Fruit fly (Drosophila melanogaster) whole organism, embryonic: ENCODE measurements around the gene dgt2.
A peak's percentile ranks its signal among the peaks of the same experiment; 100 is the strongest.

Source experiments
- Antp ChIP-seq: fragments of 200-800 bp; sonication (Bioruptor generic); optimal IDR thresholded peaks from 3 replicates; lab custom pipeline; 2016; ENCODE audit warnings: missing biosample characterization, missing genetic modification characterization
- Bgb ChIP-seq: fragments of 200-800 bp; sonication (Bioruptor generic); IDR thresholded peaks from 2 replicates; pipeline ENCODE4 v1.3.6; 2022; ENCODE audit warnings: missing biosample characterization, missing genetic modification characterization; ENCODE audit not compliant: partially characterized antibody
- Blimp-1 ChIP-seq: fragments of 200-800 bp; sonication (Bioruptor generic); optimal IDR thresholded peaks from 3 replicates; lab custom pipeline; 2018; ENCODE audit warnings: missing biosample characterization, missing genetic modification characterization, mild to moderate bottlenecking, moderate library complexity, missing genetic modification reagents
- CG10147 ChIP-seq: fragments of 200-800 bp; sonication (Bioruptor generic); optimal IDR thresholded peaks from 2 replicates; lab custom pipeline; 2019; ENCODE audit warnings: missing biosample characterization, mild to moderate bottlenecking, missing genetic modification characterization, moderate library complexity
- CG10267 ChIP-seq: fragments of 200-800 bp; sonication (Bioruptor generic); optimal IDR thresholded peaks from 2 replicates; lab custom pipeline; 2018; ENCODE audit warnings: missing biosample characterization, mild to moderate bottlenecking, missing genetic modification characterization, moderate library complexity
- CG10321 ChIP-seq: fragments of 200-800 bp; sonication (Bioruptor generic); IDR thresholded peaks from 2 replicates; pipeline ENCODE4 v1.3.6; 2022; ENCODE audit warnings: missing biosample characterization, missing genetic modification characterization
- CG10543 ChIP-seq: fragments of 200-800 bp; sonication (Bioruptor generic); optimal IDR thresholded peaks from 3 replicates; lab custom pipeline; 2017; ENCODE audit warnings: missing biosample characterization, mild to moderate bottlenecking, missing genetic modification characterization, moderate library complexity
- CG10565 ChIP-seq: fragments of 200-800 bp; sonication (Bioruptor generic); optimal IDR thresholded peaks from 3 replicates; lab custom pipeline; 2016; ENCODE audit warnings: missing biosample characterization, mild to moderate bottlenecking, missing genetic modification characterization
- CG11696 ChIP-seq: fragments of 200-800 bp; sonication (Bioruptor generic); IDR thresholded peaks from 2 replicates; pipeline ENCODE4 v1.3.6; 2022; ENCODE audit warnings: missing biosample characterization, missing genetic modification characterization
- CG12071 ChIP-seq: fragments of 200-800 bp; sonication (Bioruptor generic); optimal IDR thresholded peaks from 3 replicates; lab custom pipeline; 2018; ENCODE audit warnings: missing biosample characterization, mild to moderate bottlenecking, missing genetic modification characterization
- CG12155 ChIP-seq: fragments of 200-800 bp; sonication (Bioruptor generic); optimal IDR thresholded peaks from 3 replicates; lab custom pipeline; 2016; ENCODE audit warnings: missing biosample characterization, missing genetic modification characterization
- CG12391 ChIP-seq: fragments of 200-800 bp; sonication (Bioruptor generic); optimal IDR thresholded peaks from 3 replicates; lab custom pipeline; 2018; ENCODE audit warnings: missing biosample characterization, mild to moderate bottlenecking, missing genetic modification characterization, moderate library complexity
- CG12744 ChIP-seq: fragments of 200-800 bp; sonication (Bioruptor generic); optimal IDR thresholded peaks from 2 replicates; lab custom pipeline; 2016; ENCODE audit warnings: missing biosample characterization, missing genetic modification characterization
- CG16815 ChIP-seq: fragments of 200-800 bp; sonication (Bioruptor generic); optimal IDR thresholded peaks from 3 replicates; lab custom pipeline; 2017; ENCODE audit warnings: missing biosample characterization, mild to moderate bottlenecking, missing genetic modification characterization
- CG18619 ChIP-seq: fragments of 200-800 bp; sonication (Bioruptor generic); optimal IDR thresholded peaks from 3 replicates; lab custom pipeline; 2017; ENCODE audit warnings: missing biosample characterization, mild to moderate bottlenecking, missing genetic modification characterization
- CG32767 ChIP-seq: fragments of 200-800 bp; sonication (Bioruptor generic); IDR thresholded peaks from 2 replicates; pipeline ENCODE4 v1.3.6; 2022; ENCODE audit warnings: missing biosample characterization, missing genetic modification characterization
- CG4617 ChIP-seq: fragments of 200-800 bp; sonication (Bioruptor generic); optimal IDR thresholded peaks from 3 replicates; lab custom pipeline; 2016; ENCODE audit warnings: missing biosample characterization, missing genetic modification characterization, borderline replicate concordance
- CG5953 ChIP-seq: fragments of 200-800 bp; sonication (Bioruptor generic); IDR thresholded peaks from 2 replicates; pipeline ENCODE4 v1.3.6; 2022; ENCODE audit warnings: missing biosample characterization, missing genetic modification characterization
- CG8478 ChIP-seq: fragments of >200 bp; optimal IDR thresholded peaks from 2 replicates; lab custom pipeline; 2018
- CG9876 ChIP-seq: fragments of 200-800 bp; sonication (Bioruptor generic); optimal IDR thresholded peaks from 2 replicates; lab custom pipeline; 2016; ENCODE audit warnings: missing biosample characterization, missing genetic modification characterization
- Dfd ChIP-seq, 2 experiments: fragments of >200 bp; optimal IDR thresholded peaks; 2 replicates each; lab custom pipeline; 2017; ENCODE audit warnings: missing biosample characterization in 2 of 2, missing genetic modification characterization in 2 of 2
- HHEX ChIP-seq: fragments of 200-800 bp; sonication (Bioruptor generic); optimal IDR thresholded peaks from 3 replicates; lab custom pipeline; 2017; ENCODE audit warnings: missing biosample characterization, mild to moderate bottlenecking, missing genetic modification characterization, missing genetic modification reagents
- HLHmδ ChIP-seq: fragments of 200-800 bp; sonication (Bioruptor generic); optimal IDR thresholded peaks from 2 replicates; lab custom pipeline; 2018; ENCODE audit warnings: missing biosample characterization, mild to moderate bottlenecking, missing genetic modification characterization, moderate library complexity
- MBD-R2 ChIP-seq: fragments of 200-800 bp; sonication (Bioruptor generic); IDR thresholded peaks from 2 replicates; pipeline ENCODE4 v1.3.6; 2022; ENCODE audit warnings: missing biosample characterization, missing genetic modification characterization
- Max ChIP-seq: fragments of 200-800 bp; sonication (Bioruptor generic); optimal IDR thresholded peaks from 2 replicates; lab custom pipeline; 2016; ENCODE audit warnings: missing biosample characterization, mild to moderate bottlenecking, missing genetic modification characterization
- Mrtf ChIP-seq: fragments of 200-800 bp; sonication (Bioruptor generic); IDR thresholded peaks from 3 replicates; pipeline ENCODE4 v1.3.6; 2022; ENCODE audit warnings: missing biosample characterization, missing genetic modification characterization
- Oli ChIP-seq: fragments of 200-800 bp; sonication (Bioruptor generic); optimal IDR thresholded peaks from 2 replicates; lab custom pipeline; 2018; ENCODE audit warnings: missing biosample characterization, mild to moderate bottlenecking, missing genetic modification characterization, moderate library complexity
- PHDP ChIP-seq: fragments of 200-800 bp; sonication (Bioruptor generic); optimal IDR thresholded peaks from 3 replicates; lab custom pipeline; 2018; ENCODE audit warnings: missing biosample characterization, mild to moderate bottlenecking, missing genetic modification characterization, moderate library complexity
- Poxn ChIP-seq: fragments of 200-800 bp; sonication (Bioruptor generic); IDR thresholded peaks from 2 replicates; pipeline ENCODE4 v1.3.6; 2022; ENCODE audit warnings: missing biosample characterization, missing genetic modification characterization
- Ravus ChIP-seq: fragments of 200-800 bp; sonication (Bioruptor generic); IDR thresholded peaks from 2 replicates; pipeline ENCODE4 v1.3.6; 2022; ENCODE audit warnings: missing biosample characterization, missing genetic modification characterization
- Tbp ChIP-seq: fragments of >200 bp; optimal IDR thresholded peaks from 2 replicates; lab custom pipeline; 2018; ENCODE audit warnings: missing biosample characterization, missing genetic modification characterization
- Trl ChIP-seq, 3 experiments: fragments of >200 bp in 2 of 3; fragments of 200-800 bp in 1 of 3; sonication (Bioruptor generic) in 1 of 3; optimal IDR thresholded peaks; 2 replicates in 1 of 3; 3 replicates in 2 of 3; lab custom pipeline; 2016 to 2017; ENCODE audit warnings: missing biosample characterization in 1 of 3, missing genetic modification characterization in 1 of 3
- abd-A ChIP-seq: fragments of 200-800 bp; sonication (Bioruptor generic); optimal IDR thresholded peaks from 3 replicates; lab custom pipeline; 2019; ENCODE audit warnings: missing biosample characterization, mild to moderate bottlenecking, missing genetic modification characterization, moderate library complexity
- bbx ChIP-seq: fragments of 200-800 bp; sonication (Bioruptor generic); IDR thresholded peaks from 2 replicates; pipeline ENCODE4 v1.3.6; 2022; ENCODE audit warnings: missing biosample characterization, missing genetic modification characterization; ENCODE audit not compliant: partially characterized antibody
- cas ChIP-seq: fragments of 200-800 bp; sonication (Bioruptor generic); IDR thresholded peaks from 2 replicates; pipeline ENCODE4 v1.3.6; 2022; ENCODE audit warnings: missing biosample characterization, missing genetic modification characterization
- chif ChIP-seq, 2 experiments: fragments of 200-800 bp; sonication (Bioruptor generic); optimal IDR thresholded peaks; 3 replicates each; lab custom pipeline; 2016; ENCODE audit warnings: missing biosample characterization in 2 of 2, missing genetic modification characterization in 2 of 2
- dimm ChIP-seq: fragments of 200-800 bp; sonication (Bioruptor generic); IDR thresholded peaks from 2 replicates; pipeline ENCODE4 v1.3.6; 2022; ENCODE audit warnings: missing biosample characterization, missing genetic modification characterization
- disco-r ChIP-seq: fragments of 200-800 bp; sonication (Bioruptor generic); optimal IDR thresholded peaks from 2 replicates; lab custom pipeline; 2016; ENCODE audit warnings: missing biosample characterization, missing genetic modification characterization
- kay ChIP-seq: fragments of 200-800 bp; sonication (Bioruptor generic); optimal IDR thresholded peaks from 2 replicates; lab custom pipeline; 2016; ENCODE audit warnings: missing biosample characterization, missing genetic modification characterization
- knrl ChIP-seq: fragments of 200-800 bp; sonication (Bioruptor generic); IDR thresholded peaks from 3 replicates; pipeline ENCODE4 v1.3.6; 2022; ENCODE audit warnings: missing biosample characterization, missing genetic modification characterization; ENCODE audit not compliant: partially characterized antibody
- luna ChIP-seq: fragments of 200-800 bp; sonication (Bioruptor generic); optimal IDR thresholded peaks from 2 replicates; lab custom pipeline; 2016; ENCODE audit warnings: missing biosample characterization, missing genetic modification characterization
- nerfin-1 ChIP-seq: fragments of 200-800 bp; sonication (Bioruptor generic); optimal IDR thresholded peaks from 3 replicates; lab custom pipeline; 2019; ENCODE audit warnings: missing biosample characterization, mild to moderate bottlenecking, missing genetic modification characterization, moderate library complexity
- pzg ChIP-seq: fragments of 200-800 bp; sonication (Bioruptor generic); optimal IDR thresholded peaks from 3 replicates; lab custom pipeline; 2018; ENCODE audit warnings: missing biosample characterization, mild to moderate bottlenecking, missing genetic modification characterization, moderate library complexity
- rib ChIP-seq: fragments of 200-800 bp; sonication (Bioruptor generic); IDR thresholded peaks from 2 replicates; pipeline ENCODE4 v1.3.6; 2022; ENCODE audit warnings: missing biosample characterization, missing genetic modification characterization
- sd ChIP-seq: fragments of 200-800 bp; sonication (Bioruptor generic); optimal IDR thresholded peaks from 3 replicates; lab custom pipeline; 2018; ENCODE audit warnings: missing biosample characterization, mild to moderate bottlenecking, missing genetic modification characterization, moderate library complexity
- sens-2 ChIP-seq: fragments of 200-800 bp; sonication (Bioruptor generic); IDR thresholded peaks from 2 replicates; pipeline ENCODE4 v1.3.6; 2022; ENCODE audit warnings: missing biosample characterization, missing genetic modification characterization
- tio ChIP-seq: fragments of 200-800 bp; sonication (Bioruptor generic); optimal IDR thresholded peaks from 2 replicates; lab custom pipeline; 2017; ENCODE audit warnings: missing biosample characterization, missing genetic modification characterization, inconsistent platforms
- trh ChIP-seq: fragments of 200-800 bp; sonication (Bioruptor generic); optimal IDR thresholded peaks from 2 replicates; lab custom pipeline; 2016; ENCODE audit warnings: missing biosample characterization, missing genetic modification characterization
- twi ChIP-seq: fragments of 200-800 bp; optimal IDR thresholded peaks from 2 replicates; lab custom pipeline; 2019; ENCODE audit warnings: missing biosample characterization, mild to moderate bottlenecking, missing genetic modification characterization, moderate library complexity
- vvl ChIP-seq: fragments of 200-800 bp; sonication (Bioruptor generic); IDR thresholded peaks from 2 replicates; pipeline ENCODE4 v1.3.6; 2022; ENCODE audit warnings: missing biosample characterization, missing genetic modification characterization
- wek ChIP-seq: fragments of 200-800 bp; sonication (Bioruptor generic); optimal IDR thresholded peaks from 3 replicates; lab custom pipeline; 2018; ENCODE audit warnings: missing biosample characterization, mild to moderate bottlenecking, missing genetic modification characterization, moderate library complexity
- zf30C ChIP-seq: fragments of 200-800 bp; sonication (Bioruptor generic); optimal IDR thresholded peaks from 3 replicates; lab custom pipeline; 2018; ENCODE audit warnings: missing biosample characterization, mild to moderate bottlenecking, missing genetic modification characterization

dgt2 gene

DNA sequence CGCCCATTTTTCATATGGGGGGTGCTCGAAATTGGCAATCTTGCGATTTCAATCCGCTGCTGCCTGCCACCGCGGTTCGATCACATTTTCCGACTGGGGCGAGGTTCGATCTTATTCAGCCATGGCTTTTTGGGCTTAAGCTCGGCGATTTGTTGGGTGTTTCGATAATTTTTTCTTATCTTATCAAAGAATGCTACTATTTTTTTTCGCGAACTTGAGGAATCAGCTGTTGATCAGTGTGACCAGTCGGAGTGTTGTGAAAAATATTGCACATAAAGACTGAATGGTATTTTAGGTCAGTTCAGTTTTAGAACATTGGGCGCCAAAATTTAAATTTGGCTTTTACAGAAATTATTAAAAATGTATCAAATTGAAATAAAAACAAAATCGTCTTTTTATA is 31.0 kb downstream of the dgt2 start, which contains the start of gene Wdr81 (continued):
- no peak for TF ChIP-seq sens-2 (GFP tag; lab: Robert Waterston, UW)
- TF ChIP-seq chif (GFP tag; optimal IDR thresholded peaks at IDR 0.05; lab: Kevin White, UChicago), result no peak
- no peak for TF ChIP-seq knrl (GFP tag; lab: Robert Waterston, UW)
- TF ChIP-seq Antp, result no peak
- no peak for TF ChIP-seq CG12155 (GFP tag; lab: Kevin White, UChicago)
- TF ChIP-seq CG10321 (GFP tag; lab: Robert Waterston, UW), result 0 out of 2 replicates have a peak, but pooled peaks have one; percentile 17
- TF ChIP-seq cas, result no peak
- TF ChIP-seq CG32767 (GFP tag; lab: Robert Waterston, UW), result no peak
- TF ChIP-seq HLHmδ, result no peak
- TF ChIP-seq Poxn (GFP tag; lab: Robert Waterston, UW), result no peak
- TF ChIP-seq dimm (GFP tag; lab: Robert Waterston, UW), result no peak
- no peak for TF ChIP-seq CG12391 (tag; lab: Kevin White, UChicago)
- TF ChIP-seq zf30C (GFP tag; lab: Kevin White, UChicago), result no peak
- no peak; the same call in 1 of the 2 replicates for TF ChIP-seq bbx (GFP tag; lab: Robert Waterston, UW)
- TF ChIP-seq tio (GFP tag; lab: Kevin White, UChicago), result no peak
- no peak for TF ChIP-seq vvl (GFP tag; lab: Robert Waterston, UW)
- TF ChIP-seq CG12744 (GFP tag; lab: Kevin White, UChicago), result no peak
- no peak for TF ChIP-seq luna (GFP tag; lab: Kevin White, UChicago)
- TF ChIP-seq Ravus, result no peak
- TF ChIP-seq wek (GFP tag; lab: Kevin White, UChicago), result peak; percentile 48
- no peak for TF ChIP-seq CG10147 (GFP tag; lab: Kevin White, UChicago)
- no peak for TF ChIP-seq nerfin-1 (tag; lab: Kevin White, UChicago)
- peak; percentile 68 for TF ChIP-seq rib (GFP tag; lab: Robert Waterston, UW)
- TF ChIP-seq trh, result no peak
- no peak for TF ChIP-seq CG18619 (GFP tag; lab: Kevin White, UChicago)
- TF ChIP-seq CG10267 (tag; lab: Kevin White, UChicago), result peak; percentile 17
- no peak for TF ChIP-seq Trl (optimal IDR thresholded peaks at IDR 0.05; lab: Kevin White, UChicago)
- TF ChIP-seq Trl (GFP tag; optimal IDR thresholded peaks at IDR 0.05; lab: Kevin White, UChicago), result no peak
- TF ChIP-seq CG4617, result peak; percentile 45
- TF ChIP-seq Blimp-1, result no peak
- TF ChIP-seq MBD-R2 (GFP tag; lab: Robert Waterston, UW), result peak; percentile 58
- peak; percentile 88 for TF ChIP-seq sd
- TF ChIP-seq CG9876 (GFP tag; lab: Kevin White, UChicago), result no peak
- no peak for TF ChIP-seq Tbp (GFP tag; lab: Kevin White, UChicago)
- TF ChIP-seq pzg (GFP tag; lab: Kevin White, UChicago), result peak; percentile 68
- no peak for TF ChIP-seq Bgb (GFP tag; lab: Robert Waterston, UW)

DNA sequence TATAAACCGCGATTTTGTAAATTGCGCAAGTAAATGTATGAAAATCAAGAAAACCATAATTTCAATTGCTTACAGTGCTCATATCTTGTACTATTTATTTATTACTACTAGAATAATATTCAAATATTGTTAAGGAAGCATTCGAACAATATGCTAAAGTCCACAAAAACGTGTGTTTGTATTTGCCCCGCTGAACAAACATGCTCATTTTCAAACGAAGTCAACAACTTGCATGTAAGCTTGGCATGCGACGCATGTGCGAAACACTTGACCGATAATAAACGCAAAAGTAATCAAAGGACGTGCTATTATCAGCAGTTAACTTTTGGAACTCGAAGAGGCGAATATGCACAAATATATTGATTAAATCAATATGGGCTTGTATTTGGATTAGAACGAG is 31.5 kb downstream of the dgt2 start:
- TF ChIP-seq CG10543 (GFP tag; lab: Kevin White, UChicago), result peak; percentile 80
- peak; percentile 48 for TF ChIP-seq Max (GFP tag; lab: Kevin White, UChicago)
- peak; percentile 73 for TF ChIP-seq CG12071 (GFP tag; lab: Kevin White, UChicago)
- TF ChIP-seq twi (tag; lab: Kevin White, UChicago), result peak; percentile 19
- TF ChIP-seq HHEX (GFP tag; lab: Kevin White, UChicago), result peak; percentile 77
- TF ChIP-seq Dfd (GFP tag; optimal IDR thresholded peaks at IDR 0.05; lab: Kevin White, UChicago), result no peak
- no peak for TF ChIP-seq CG5953 (GFP tag; lab: Robert Waterston, UW)
- TF ChIP-seq Mrtf (GFP tag; lab: Robert Waterston, UW), result no peak
- no peak for TF ChIP-seq CG10565 (GFP tag; lab: Kevin White, UChicago)
- TF ChIP-seq CG8478 (lab: Kevin White, UChicago), result no peak
- no peak for TF ChIP-seq abd-A (tag; lab: Kevin White, UChicago)
- no peak for TF ChIP-seq CG11696
- no peak for TF ChIP-seq CG16815 (GFP tag; lab: Kevin White, UChicago)
- TF ChIP-seq Oli (tag; lab: Kevin White, UChicago), result peak; percentile 24
- TF ChIP-seq disco-r, result no peak
- peak; percentile 35 for TF ChIP-seq kay
- peak; percentile 91 for TF ChIP-seq PHDP (tag; lab: Kevin White, UChicago)
- TF ChIP-seq rib (GFP tag; lab: Robert Waterston, UW), result no peak
- peak; percentile 83 for TF ChIP-seq wek (GFP tag; lab: Kevin White, UChicago)
